Fruit fly (Drosophila melanogaster): Measurements from ENCODE around the gene grk.
A peak's percentile ranks its signal among the peaks of the same experiment; 100 is the strongest.

The grk gene

DNA sequence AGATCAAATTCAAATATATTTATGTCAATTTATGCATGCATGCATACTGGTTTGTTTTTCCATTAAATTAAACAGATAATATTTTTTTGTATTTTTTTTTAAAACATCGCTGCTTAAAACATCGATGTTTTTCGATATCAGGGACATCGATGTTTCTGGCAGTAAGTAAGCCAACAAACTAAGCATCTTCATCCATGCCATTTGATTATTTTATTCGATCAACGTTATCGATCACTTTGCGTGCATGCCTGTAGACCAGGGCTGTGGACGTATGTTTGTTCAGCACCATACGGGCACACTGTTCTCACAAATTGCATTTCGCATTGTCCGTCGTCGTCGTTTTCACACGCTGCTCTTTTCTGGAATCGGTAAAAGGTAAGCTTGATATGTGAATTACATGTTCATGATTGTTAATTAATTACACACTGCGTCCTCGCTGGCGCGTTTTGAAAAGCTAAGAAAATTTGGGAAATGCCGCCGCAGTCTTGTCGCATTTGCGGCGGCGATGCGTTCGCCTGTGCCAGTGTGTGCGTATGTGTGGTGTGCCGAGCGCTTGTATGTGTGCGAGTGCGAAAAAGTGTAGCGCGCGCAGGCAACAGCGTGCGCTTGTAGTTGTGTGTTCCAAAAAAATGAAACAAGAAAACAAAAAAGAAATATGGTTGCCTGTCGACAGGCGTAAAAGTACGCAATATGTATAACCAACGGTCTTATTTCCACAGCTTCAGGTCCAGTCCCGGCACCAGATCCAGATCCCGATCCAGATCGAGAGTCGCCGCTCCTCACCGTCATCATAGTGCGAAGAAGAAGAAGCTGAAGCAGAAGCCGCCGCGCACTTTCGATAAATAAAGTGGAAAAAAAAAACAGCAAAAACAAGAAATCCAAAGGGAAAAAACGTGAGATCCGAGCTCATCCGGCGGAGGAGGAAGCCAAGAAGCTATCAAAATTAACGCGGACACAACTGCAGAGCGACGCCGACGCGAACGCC is 29.8 kb downstream of the grk start, which contains the start of gene emb (continued):
- TF ChIP-seq crc (GFP tag; optimal IDR thresholded peaks at IDR 0.05) (no peak), sqz (GFP tag; optimal IDR thresholded peaks at IDR 0.05) (peak; percentile 67), Lhr (GFP tag; optimal IDR thresholded peaks at IDR 0.05) (peak; percentile 93), pho (GFP tag; optimal IDR thresholded peaks at IDR 0.05) (peak; percentile 65), Mad (GFP tag; optimal IDR thresholded peaks at IDR 0.05) (peak; percentile 65), CG8290 (GFP tag; optimal IDR thresholded peaks at IDR 0.05) (peak; percentile 95), CG8290 (tag; optimal IDR thresholded peaks at IDR 0.05) (peak in 1 of 2 experiments; percentile 93), dmrt11E (tag; optimal IDR thresholded peaks at IDR 0.05) (peak; percentile 48), kni (GFP tag; optimal IDR thresholded peaks at IDR 0.05) (no peak), prd (optimal IDR thresholded peaks at IDR 0.05) (no peak), prd (GFP tag; IDR thresholded peaks at IDR 0.05) (peak; percentile 31; the same call in 1 of the 3 replicates), zen2 (GFP tag; IDR thresholded peaks at IDR 0.05; ENCODE audit: partially characterized antibody) (peak; percentile 93), jumu (GFP tag; optimal IDR thresholded peaks at IDR 0.05) (peak; percentile 58), CG7786 (GFP tag; optimal IDR thresholded peaks at IDR 0.05) (peak; percentile 50), Rx (GFP tag; IDR thresholded peaks at IDR 0.05) (0 out of 2 replicates have a peak, but pooled peaks have one; percentile 25), usp (GFP tag; optimal IDR thresholded peaks at IDR 0.05) (no peak), schlank (tag; optimal IDR thresholded peaks at IDR 0.05) (no peak), ttk (GFP tag; IDR thresholded peaks at IDR 0.05) (no peak), CG10321 (GFP tag; IDR thresholded peaks at IDR 0.05) (no peak), Med (GFP tag) (peak; percentile 93), CG33213 (GFP tag; optimal IDR thresholded peaks at IDR 0.05) (peak; percentile 89), dan (GFP tag; IDR thresholded peaks at IDR 0.05) (no peak), corto (GFP tag; optimal IDR thresholded peaks at IDR 0.05) (no peak), seq (GFP tag; IDR thresholded peaks at IDR 0.05) (no peak), NC2α (GFP tag; optimal IDR thresholded peaks at IDR 0.05) (no peak), Eip74EF (GFP tag; optimal IDR thresholded peaks at IDR 0.05) (no peak), CG6175 (GFP tag; IDR thresholded peaks at IDR 0.05) (no peak), ranshi (GFP tag; IDR thresholded peaks at IDR 0.05) (0 out of 2 replicates have a peak, but pooled peaks have one; percentile 17), Atf3 (GFP tag; optimal IDR thresholded peaks at IDR 0.05) (no peak), HLH3B (GFP tag; IDR thresholded peaks at IDR 0.05) (no peak), pum (GFP tag; optimal IDR thresholded peaks at IDR 0.05) (peak; percentile 21), Doc3 (GFP tag; IDR thresholded peaks at IDR 0.05; ENCODE audit: partially characterized antibody) (peak; percentile 92), tna (GFP tag; IDR thresholded peaks at IDR 0.05; ENCODE audit: partially characterized antibody) (peak; percentile 99), CG4404 (GFP tag; IDR thresholded peaks at IDR 0.05) (no peak), CG18764 (GFP tag; optimal IDR thresholded peaks at IDR 0.05) (peak; percentile 29), CG4617 (GFP tag; optimal IDR thresholded peaks at IDR 0.05; ENCODE audit: borderline replicate concordance) (peak; percentile 61), pita (GFP tag; optimal IDR thresholded peaks at IDR 0.05) (no peak), CG12659 (GFP tag; optimal IDR thresholded peaks at IDR 0.05) (peak; percentile 93), wek (GFP tag; optimal IDR thresholded peaks at IDR 0.05) (no peak), HmgZ (tag; optimal IDR thresholded peaks at IDR 0.05) (peak; percentile 66), Bdp1 (GFP tag; optimal IDR thresholded peaks at IDR 0.05) (peak; percentile 23), chn (GFP tag; optimal IDR thresholded peaks at IDR 0.05) (peak; percentile 52), CG4730 (GFP tag; IDR thresholded peaks at IDR 0.05) (no peak), CG13775 (GFP tag; optimal IDR thresholded peaks at IDR 0.05) (peak; percentile 55), CG10431 (GFP tag; optimal IDR thresholded peaks at IDR 0.05) (no peak), Hmr (GFP tag; optimal IDR thresholded peaks at IDR 0.05) (peak; percentile 80), CG1024 (GFP tag; IDR thresholded peaks at IDR 0.05) (no peak), lola (GFP tag; optimal IDR thresholded peaks at IDR 0.05) (peak in 1 of 3 experiments; percentile 38)

Measured in whole organism, embryonic.